Worm (Caenorhabditis elegans) whole organism, early embryonic: Measurements from ENCODE around the gene F52G3.1.
A peak's percentile ranks its signal among the peaks of the same experiment; 100 is the strongest.

Experiments used
- B0310.2 ChIP-seq: sonication (generic microtip); optimal IDR thresholded peaks from 2 replicates; lab custom pipeline; 2016; ENCODE audit warnings: mild to moderate bottlenecking, missing genetic modification characterization, missing compliant biosample characterization
- F13C5.2 ChIP-seq: sonication (generic microtip); optimal IDR thresholded peaks from 2 replicates; lab custom pipeline; 2017; ENCODE audit warnings: mild to moderate bottlenecking, missing genetic modification characterization, inconsistent platforms, missing compliant biosample characterization
- aly-1 ChIP-seq: sonication (generic microtip); optimal IDR thresholded peaks from 2 replicates; lab custom pipeline; 2016; ENCODE audit warnings: missing genetic modification characterization, missing compliant biosample characterization
- ama-1 ChIP-seq: fragments of 150-350 bp; optimal IDR thresholded peaks from 2 replicates; lab custom pipeline; 2014
- ceh-13 ChIP-seq: fragments of 200-800 bp; sonication (Bioruptor generic); optimal IDR thresholded peaks from 2 replicates; lab custom pipeline; 2018; ENCODE audit warnings: mild to moderate bottlenecking, missing genetic modification characterization, missing compliant biosample characterization
- ceh-36 ChIP-seq: sonication (generic microtip); optimal IDR thresholded peaks from 2 replicates; lab custom pipeline; 2016; ENCODE audit warnings: missing genetic modification characterization, inconsistent platforms, missing compliant biosample characterization
- ets-7 ChIP-seq: sonication (generic microtip); optimal IDR thresholded peaks from 2 replicates; lab custom pipeline; 2016; ENCODE audit warnings: missing genotype, missing genetic modification characterization, missing compliant biosample characterization
- flt-1 ChIP-seq: fragments of 200-800 bp; sonication (Bioruptor generic); IDR thresholded peaks from 2 replicates; pipeline ENCODE4 v1.3.6; 2022; ENCODE audit warnings: missing genetic modification characterization, missing compliant biosample characterization
- hmbx-1 ChIP-seq: sonication (generic microtip); optimal IDR thresholded peaks from 2 replicates; lab custom pipeline; 2016; ENCODE audit warnings: mild to moderate bottlenecking, missing genetic modification characterization, missing compliant biosample characterization
- hmg-4 ChIP-seq: fragments of 200-800 bp; sonication (Bioruptor generic); optimal IDR thresholded peaks from 2 replicates; lab custom pipeline; 2018; ENCODE audit warnings: mild to moderate bottlenecking, missing genetic modification characterization, missing compliant biosample characterization
- hnd-1 ChIP-seq: sonication (generic microtip); optimal IDR thresholded peaks from 2 replicates; lab custom pipeline; 2016; ENCODE audit warnings: missing genetic modification characterization, missing compliant biosample characterization
- pes-1 ChIP-seq: fragments of 200-800 bp; sonication (Bioruptor generic); IDR thresholded peaks from 2 replicates; pipeline ENCODE4 v1.3.6; 2022; ENCODE audit warnings: missing genetic modification reagents, missing genetic modification characterization, missing compliant biosample characterization
- scrt-1 ChIP-seq: fragments of 200-800 bp; sonication (Bioruptor generic); IDR thresholded peaks from 2 replicates; pipeline ENCODE4 v1.3.6; 2022; ENCODE audit warnings: missing genetic modification characterization, missing compliant biosample characterization
- sea-1 ChIP-seq: fragments of 200-800 bp; sonication (Bioruptor generic); conservative IDR thresholded peaks from 2 replicates; pipeline ENCODE4 v1.3.6; 2022; ENCODE audit warnings: missing genetic modification characterization, missing compliant biosample characterization
- tbx-11 ChIP-seq: fragments of 200-800 bp; sonication (Bioruptor generic); IDR thresholded peaks from 2 replicates; pipeline ENCODE4 v1.3.6; 2022; ENCODE audit warnings: missing genetic modification characterization, missing compliant biosample characterization
- tbx-37 ChIP-seq: fragments of 200-800 bp; sonication (Bioruptor generic); conservative IDR thresholded peaks from 2 replicates; pipeline ENCODE4 v1.3.6; 2022; ENCODE audit warnings: missing genetic modification reagents, missing genetic modification characterization, missing compliant biosample characterization
- tra-4 ChIP-seq: sonication (generic microtip); optimal IDR thresholded peaks from 2 replicates; lab custom pipeline; 2017; ENCODE audit warnings: missing genetic modification characterization, missing compliant biosample characterization

F52G3.1 gene

ce11 chrX:16963519-16963971 lies at the start of gene F52G3.1, which contains the start of gene F52G3.7:
TSS of gene F52G3.1 (plus strand) at chrX:16963871.
TSS of gene F52G3.7 (plus strand) at chrX:16963921.
- no peak for TF ChIP-seq hmbx-1 (tag; lab: Kevin White, UChicago)
- TF ChIP-seq B0310.2: no peak
- TF ChIP-seq tbx-37 (GFP tag; lab: Robert Waterston, UW): no peak
- no peak for TF ChIP-seq pes-1
- TF ChIP-seq hnd-1 (tag; lab: Kevin White, UChicago): no peak
- no peak for TF ChIP-seq F13C5.2 (tag; lab: Kevin White, UChicago)
- TF ChIP-seq flt-1: no peak
- TF ChIP-seq tbx-11 (GFP tag; lab: Robert Waterston, UW): no peak
- no peak for TF ChIP-seq ceh-36 (tag; lab: Kevin White, UChicago)
- TF ChIP-seq aly-1 (tag; lab: Kevin White, UChicago): no peak
- no peak for TF ChIP-seq hmg-4 (GFP tag; lab: Kevin White, UChicago)

- TF ChIP-seq hnd-1 (tag; lab: Kevin White, UChicago) (no peak), ceh-13 (no peak), B0310.2 (no peak), tbx-37 (GFP tag; lab: Robert Waterston, UW) (no peak), F13C5.2 (tag; lab: Kevin White, UChicago) (no peak), ets-7 (tag; lab: Kevin White, UChicago) (no peak), aly-1 (tag; lab: Kevin White, UChicago) (no peak), ama-1 (no peak), hmbx-1 (tag; lab: Kevin White, UChicago) (no peak)
Observed at ce11 chrX:16919468-16919867, 44.2 kb upstream of the F52G3.1 start.

ce11 chrX:16921533-16921932 lies 42.1 kb upstream of the F52G3.1 start, which contains the start of gene fbxb-114:
TSS of gene fbxb-114 (plus strand) at chrX:16921833.
- TF ChIP-seq ets-7 (tag; lab: Kevin White, UChicago) (no peak), sea-1 (GFP tag; lab: Robert Waterston, UW) (no peak)

- TF ChIP-seq flt-1 (no peak), scrt-1 (no peak)
Observed at ce11 chrX:16923636-16924035, 40.0 kb upstream of the F52G3.1 start, which contains the start of gene C30E1.4. TSS of gene C30E1.4 (plus strand) at chrX:16923936.

- TF ChIP-seq sea-1 (GFP tag; lab: Robert Waterston, UW) (0 out of 2 replicates have a peak, but pooled peaks have one; percentile 45), scrt-1 (no peak), pes-1 (no peak)
Observed at ce11 chrX:16925343-16925742, 38.3 kb upstream of the F52G3.1 start.

- no peak for TF ChIP-seq tra-4
- peak; percentile 85 for TF ChIP-seq sea-1 (GFP tag; lab: Robert Waterston, UW)
- peak; percentile 77 for TF ChIP-seq tbx-37 (GFP tag; lab: Robert Waterston, UW)
- no peak for TF ChIP-seq ama-1
- TF ChIP-seq hmbx-1 (tag; lab: Kevin White, UChicago): peak; percentile 54
- peak; percentile 67 for TF ChIP-seq B0310.2
- TF ChIP-seq flt-1: peak; percentile 83
- TF ChIP-seq hnd-1 (tag; lab: Kevin White, UChicago): peak; percentile 67
- peak; percentile 90 for TF ChIP-seq pes-1
- no peak; the same call in none of the 2 replicates for TF ChIP-seq tbx-11 (GFP tag; lab: Robert Waterston, UW)
- peak; percentile 89 for TF ChIP-seq scrt-1
- TF ChIP-seq hmg-4 (GFP tag; lab: Kevin White, UChicago): peak; percentile 95
- peak; percentile 95 for TF ChIP-seq F13C5.2 (tag; lab: Kevin White, UChicago)
- peak; percentile 68 for TF ChIP-seq ets-7 (tag; lab: Kevin White, UChicago)
- TF ChIP-seq ceh-36 (tag; lab: Kevin White, UChicago): peak; percentile 84
- peak; percentile 80 for TF ChIP-seq aly-1 (tag; lab: Kevin White, UChicago)
- peak; percentile 82 for TF ChIP-seq ceh-13
Observed at ce11 chrX:16928087-16928486, 35.6 kb upstream of the F52G3.1 start.

ce11 chrX:16929560-16930332 lies 33.9 kb upstream of the F52G3.1 start:
- TF ChIP-seq tra-4 (peak; percentile 83), F13C5.2 (tag; lab: Kevin White, UChicago) (peak; percentile 78), aly-1 (tag; lab: Kevin White, UChicago) (peak; percentile 70), hmg-4 (GFP tag; lab: Kevin White, UChicago) (peak; percentile 95), flt-1 (peak; percentile 55), hmbx-1 (tag; lab: Kevin White, UChicago) (peak; percentile 69), B0310.2 (peak; percentile 80), sea-1 (GFP tag; lab: Robert Waterston, UW) (peak; percentile 74), ceh-13 (no peak), hnd-1 (tag; lab: Kevin White, UChicago) (peak; percentile 58), pes-1 (peak; percentile 71), ets-7 (tag; lab: Kevin White, UChicago) (no peak), ama-1 (peak; percentile 99), scrt-1 (0 out of 2 replicates have a peak, but pooled peaks have one; percentile 64), tbx-11 (GFP tag; lab: Robert Waterston, UW) (peak; percentile 59; the same call in 1 of the 2 replicates), tbx-37 (GFP tag; lab: Robert Waterston, UW) (peak; percentile 50), ceh-36 (tag; lab: Kevin White, UChicago) (peak; percentile 78)

ce11 chrX:16930333-16930621 lies 33.4 kb upstream of the F52G3.1 start:
- no peak for TF ChIP-seq tbx-11 (GFP tag; lab: Robert Waterston, UW)
